Worm (Caenorhabditis elegans) whole organism, L3 larva: ENCODE data around the gene srh-69.

ENCODE experiments used
- R02D3.7 ChIP-seq: fragments of 150-350 bp; optimal IDR thresholded peaks from 2 replicates; lab custom pipeline; 2014; ENCODE audit warnings: missing biosample characterization, missing genetic modification characterization
- ama-1 ChIP-seq: fragments of 150-350 bp; optimal IDR thresholded peaks from 2 replicates; lab custom pipeline; 2018
- egl-5 ChIP-seq: fragments of 150-350 bp; optimal IDR thresholded peaks from 2 replicates; lab custom pipeline; 2017; ENCODE audit warnings: missing biosample characterization, missing genetic modification reagents, missing genetic modification characterization, inconsistent platforms
- nhr-28 ChIP-seq: fragments of 150-350 bp; optimal IDR thresholded peaks from 2 replicates; lab custom pipeline; 2014; ENCODE audit warnings: missing biosample characterization, missing genetic modification characterization
- ztf-11 ChIP-seq: fragments of 150-350 bp; optimal IDR thresholded peaks from 2 replicates; lab custom pipeline; 2014; ENCODE audit warnings: missing biosample characterization, missing genetic modification characterization

- no peak for TF ChIP-seq ama-1 (lab: Kevin White, UChicago)
- no peak for TF ChIP-seq ztf-11 (tag; lab: Kevin White, UChicago)
- TF ChIP-seq R02D3.7 (tag; lab: Kevin White, UChicago): no peak
- no peak for TF ChIP-seq egl-5 (tag; lab: Kevin White, UChicago)
- no peak for TF ChIP-seq nhr-28 (tag; lab: Kevin White, UChicago)
These were observed 8.0 kb downstream of the srh-69 start for ce11 chrII:12506511-12506910.
